Worm (Caenorhabditis elegans) whole organism, L3 larva: Measurements from ENCODE around the gene F58E6.13.

Experiments
- ZK546.5 ChIP-seq: sonication (generic microtip); optimal IDR thresholded peaks from 2 replicates; lab custom pipeline; 2017; ENCODE audit warnings: missing biosample characterization, missing genetic modification characterization
- aly-2 ChIP-seq: fragments of 150-350 bp; optimal IDR thresholded peaks from 2 replicates; lab custom pipeline; 2014; ENCODE audit warnings: missing biosample characterization, missing genetic modification characterization
- egl-5 ChIP-seq: fragments of 150-350 bp; optimal IDR thresholded peaks from 2 replicates; lab custom pipeline; 2017; ENCODE audit warnings: missing biosample characterization, missing genetic modification reagents, missing genetic modification characterization, inconsistent platforms
- elt-2 ChIP-seq: sonication (generic microtip); optimal IDR thresholded peaks from 2 replicates; lab custom pipeline; 2016; ENCODE audit warnings: missing genetic modification reagents, mild to moderate bottlenecking, missing genetic modification characterization, missing compliant biosample characterization
- jun-1 ChIP-seq: fragments of 150-350 bp; optimal IDR thresholded peaks from 2 replicates; lab custom pipeline; 2014; ENCODE audit warnings: missing biosample characterization, missing genetic modification reagents, missing genetic modification characterization
- nhr-237 ChIP-seq: fragments of 150-350 bp; optimal IDR thresholded peaks from 2 replicates; lab custom pipeline; 2014; ENCODE audit warnings: missing biosample characterization, missing genetic modification characterization
- unc-39 ChIP-seq: sonication (generic microtip); optimal IDR thresholded peaks from 4 replicates; lab custom pipeline; 2017; ENCODE audit warnings: missing biosample characterization, missing genetic modification characterization
- zag-1 ChIP-seq: fragments of 150-350 bp; optimal IDR thresholded peaks from 2 replicates; lab custom pipeline; 2014; ENCODE audit warnings: missing biosample characterization, missing genetic modification characterization

- no peak for TF ChIP-seq jun-1
- TF ChIP-seq egl-5, result no peak
- no peak for TF ChIP-seq nhr-237
- TF ChIP-seq unc-39 (tag; lab: Kevin White, UChicago), result no peak
- no peak for TF ChIP-seq zag-1 (tag; lab: Kevin White, UChicago)
- no peak for TF ChIP-seq ZK546.5 (tag; lab: Kevin White, UChicago)
- peak; percentile 70 for TF ChIP-seq elt-2 (tag; lab: Kevin White, UChicago)
- no peak for TF ChIP-seq aly-2 (tag; lab: Kevin White, UChicago)
These were observed 43.2 kb upstream of the F58E6.13 start for ce11 chrV:9701861-9702260.
